Fruit fly (Drosophila melanogaster): ENCODE results near the gene CG3581.

Gene CG3581

dm6 chr3R:19347678-19348077, 26.9 kb downstream of the CG3581 start (continued):
- TF ChIP-seq CG3163 (GFP tag; optimal IDR thresholded peaks at IDR 0.05) (no peak), Sox100B (GFP tag; optimal IDR thresholded peaks at IDR 0.05) (no peak), CG7271 (tag; optimal IDR thresholded peaks at IDR 0.05) (no peak), Ets65A (GFP tag) (no peak), CG18476 (GFP tag; optimal IDR thresholded peaks at IDR 0.05) (no peak), CG1233 (GFP tag; optimal IDR thresholded peaks at IDR 0.05) (no peak), tap (tag; optimal IDR thresholded peaks at IDR 0.05) (no peak), ken (GFP tag; IDR thresholded peaks at IDR 0.05) (no peak), CkIIα-i1 (GFP tag; IDR thresholded peaks at IDR 0.05) (no peak), CG16863 (GFP tag; optimal IDR thresholded peaks at IDR 0.05) (no peak), Xrp1 (GFP tag; IDR thresholded peaks at IDR 0.05) (peak; percentile 29; the same call in 1 of the 2 replicates), CG2712 (tag; optimal IDR thresholded peaks at IDR 0.05) (peak; percentile 34), CG10979 (tag; optimal IDR thresholded peaks at IDR 0.05) (peak; percentile 9), tio (GFP tag; optimal IDR thresholded peaks at IDR 0.05) (no peak), seq (GFP tag; IDR thresholded peaks at IDR 0.05) (no peak), org-1 (GFP tag; optimal IDR thresholded peaks at IDR 0.05) (no peak), Dip2 (GFP tag; IDR thresholded peaks at IDR 0.05) (no peak), Dek (tag; optimal IDR thresholded peaks at IDR 0.05) (no peak), shn (GFP tag; optimal IDR thresholded peaks at IDR 0.05) (no peak), lab (GFP tag; optimal IDR thresholded peaks at IDR 0.05) (no peak), tup (GFP tag; optimal IDR thresholded peaks at IDR 0.05) (no peak), Ravus (GFP tag; IDR thresholded peaks at IDR 0.05) (no peak), tna (GFP tag; IDR thresholded peaks at IDR 0.05; ENCODE audit: partially characterized antibody) (no peak), CG31441 (GFP tag; IDR thresholded peaks at IDR 0.05) (0 out of 2 replicates have a peak, but pooled peaks have one; percentile 13), Blimp-1 (GFP tag; optimal IDR thresholded peaks at IDR 0.05) (peak; percentile 7), Doc3 (GFP tag; IDR thresholded peaks at IDR 0.05; ENCODE audit: partially characterized antibody) (no peak), CG9797 (GFP tag; optimal IDR thresholded peaks at IDR 0.05) (no peak), CG14667 (GFP tag; IDR thresholded peaks at IDR 0.05) (no peak), Bgb (GFP tag; IDR thresholded peaks at IDR 0.05; ENCODE audit: partially characterized antibody) (no peak), NFAT (GFP tag; IDR thresholded peaks at IDR 0.05) (no peak), HmgD (GFP tag; optimal IDR thresholded peaks at IDR 0.05) (no peak), CG4328 (GFP tag; optimal IDR thresholded peaks at IDR 0.05) (no peak), Jarid2 (GFP tag; optimal IDR thresholded peaks at IDR 0.05) (no peak), chif (GFP tag; optimal IDR thresholded peaks at IDR 0.05) (no peak), nerfin-1 (tag; optimal IDR thresholded peaks at IDR 0.05) (no peak), CG43689 (GFP tag; IDR thresholded peaks at IDR 0.05) (no peak), CG13624 (GFP tag; optimal IDR thresholded peaks at IDR 0.05) (no peak), stc (GFP tag; IDR thresholded peaks at IDR 0.05) (no peak), esg (GFP tag; conservative IDR thresholded peaks at IDR 0.05) (no peak), mam (GFP tag; optimal IDR thresholded peaks at IDR 0.05) (no peak), CG12104 (GFP tag; optimal IDR thresholded peaks at IDR 0.05) (no peak), CG9215 (GFP tag; IDR thresholded peaks at IDR 0.05) (no peak), CG3065 (GFP tag; optimal IDR thresholded peaks at IDR 0.05) (no peak), abd-A (tag; optimal IDR thresholded peaks at IDR 0.05) (no peak), bcd (GFP tag; optimal IDR thresholded peaks at IDR 0.05) (no peak), nmo (GFP tag; optimal IDR thresholded peaks at IDR 0.05) (peak; percentile 30), CG14014 (GFP tag; IDR thresholded peaks at IDR 0.05) (no peak), pb (GFP tag; optimal IDR thresholded peaks at IDR 0.05) (no peak), Gsc (GFP tag; IDR thresholded peaks at IDR 0.05) (no peak), TFAM (GFP tag; optimal IDR thresholded peaks at IDR 0.05) (no peak), CG18262 (tag; optimal IDR thresholded peaks at IDR 0.05) (peak; percentile 42), salm (tag; optimal IDR thresholded peaks at IDR 0.05) (no peak)
